Fruit fly (Drosophila melanogaster) whole organism, embryonic: ENCODE data around the gene Gss1.

ENCODE experiments used
- Blimp-1 ChIP-seq: fragments of 200-800 bp; sonication (Bioruptor generic); optimal IDR thresholded peaks from 3 replicates; lab custom pipeline; 2018; ENCODE audit warnings: missing biosample characterization, missing genetic modification characterization, mild to moderate bottlenecking, moderate library complexity, missing genetic modification reagents
- CG11456 ChIP-seq: fragments of 200-800 bp; sonication (Bioruptor generic); IDR thresholded peaks from 3 replicates; pipeline ENCODE4 v1.3.6; 2022; ENCODE audit warnings: missing biosample characterization, missing genetic modification characterization
- CG13123 ChIP-seq: fragments of 200-800 bp; sonication (Bioruptor generic); optimal IDR thresholded peaks from 2 replicates; lab custom pipeline; 2016; ENCODE audit warnings: missing biosample characterization, missing genetic modification characterization
- CG13424 ChIP-seq: fragments of 200-800 bp; sonication (Bioruptor generic); optimal IDR thresholded peaks from 2 replicates; lab custom pipeline; 2019; ENCODE audit warnings: missing biosample characterization, mild to moderate bottlenecking, missing genetic modification characterization, moderate library complexity
- CG14050 ChIP-seq: fragments of 200-800 bp; sonication (Bioruptor generic); IDR thresholded peaks from 3 replicates; pipeline ENCODE4 v1.3.6; 2022; ENCODE audit warnings: missing biosample characterization, missing genetic modification characterization
- CG14667 ChIP-seq: fragments of 200-800 bp; sonication (Bioruptor generic); IDR thresholded peaks from 2 replicates; pipeline ENCODE4 v1.3.6; 2022; ENCODE audit warnings: missing biosample characterization, missing genetic modification characterization
- CG14710 ChIP-seq: fragments of 200-800 bp; sonication (Bioruptor generic); optimal IDR thresholded peaks from 3 replicates; lab custom pipeline; 2019; ENCODE audit warnings: missing biosample characterization, mild to moderate bottlenecking, missing genetic modification characterization, moderate library complexity
- CG15011 ChIP-seq: fragments of 200-800 bp; sonication (Bioruptor generic); optimal IDR thresholded peaks from 3 replicates; lab custom pipeline; 2018; ENCODE audit warnings: missing biosample characterization, mild to moderate bottlenecking, missing genetic modification characterization
- CG15073 ChIP-seq: fragments of 200-800 bp; sonication (Bioruptor generic); optimal IDR thresholded peaks from 2 replicates; lab custom pipeline; 2016; ENCODE audit warnings: missing biosample characterization, missing genetic modification characterization
- CG18599 ChIP-seq: fragments of 200-800 bp; sonication (Bioruptor generic); optimal IDR thresholded peaks from 3 replicates; lab custom pipeline; 2017; ENCODE audit warnings: missing biosample characterization, missing genetic modification characterization, mild to moderate bottlenecking, moderate library complexity, missing genetic modification reagents
- CG2199 ChIP-seq: fragments of 200-800 bp; sonication (Bioruptor generic); IDR thresholded peaks from 3 replicates; pipeline ENCODE4 v1.3.6; 2022; ENCODE audit warnings: missing biosample characterization, missing genetic modification characterization
- CG30020 ChIP-seq: fragments of 200-800 bp; optimal IDR thresholded peaks from 2 replicates; lab custom pipeline; 2019; ENCODE audit warnings: missing biosample characterization, mild to moderate bottlenecking, missing genetic modification characterization, moderate library complexity
- CG31441 ChIP-seq: fragments of 200-800 bp; sonication (Bioruptor generic); IDR thresholded peaks from 2 replicates; pipeline ENCODE4 v1.3.6; 2022; ENCODE audit warnings: missing biosample characterization, missing genetic modification characterization
- CG34376 ChIP-seq: fragments of 200-800 bp; sonication (Bioruptor generic); optimal IDR thresholded peaks from 2 replicates; lab custom pipeline; 2018; ENCODE audit warnings: missing biosample characterization, mild to moderate bottlenecking, missing genetic modification characterization
- CG4404 ChIP-seq: fragments of 200-800 bp; sonication (Bioruptor generic); IDR thresholded peaks from 2 replicates; pipeline ENCODE4 v1.3.6; 2022; ENCODE audit warnings: missing biosample characterization, missing genetic modification characterization
- CG4854 ChIP-seq: fragments of 200-800 bp; sonication (Bioruptor generic); optimal IDR thresholded peaks from 2 replicates; lab custom pipeline; 2016; ENCODE audit warnings: missing biosample characterization, missing genetic modification characterization, inconsistent platforms
- CG6272 ChIP-seq: fragments of 200-800 bp; sonication (Bioruptor generic); IDR thresholded peaks from 2 replicates; pipeline ENCODE4 v1.3.6; 2022; ENCODE audit warnings: missing biosample characterization, missing genetic modification characterization
- CG6765 ChIP-seq: fragments of 200-800 bp; sonication (Bioruptor generic); optimal IDR thresholded peaks from 3 replicates; lab custom pipeline; 2017; ENCODE audit warnings: missing biosample characterization, mild to moderate bottlenecking, missing genetic modification characterization
- CG6854 ChIP-seq: fragments of 200-800 bp; sonication (Bioruptor generic); optimal IDR thresholded peaks from 3 replicates; lab custom pipeline; 2017; ENCODE audit warnings: missing biosample characterization, mild to moderate bottlenecking, missing genetic modification characterization
- CG7271 ChIP-seq: fragments of 200-800 bp; sonication (Bioruptor generic); optimal IDR thresholded peaks from 2 replicates; lab custom pipeline; 2018; ENCODE audit warnings: missing biosample characterization, mild to moderate bottlenecking, missing genetic modification characterization, moderate library complexity
- CG7987 ChIP-seq: fragments of 200-800 bp; sonication (Bioruptor generic); optimal IDR thresholded peaks from 2 replicates; lab custom pipeline; 2018; ENCODE audit warnings: missing biosample characterization, mild to moderate bottlenecking, missing genetic modification characterization, moderate library complexity
- CG8359 ChIP-seq: fragments of 200-800 bp; sonication (Bioruptor generic); optimal IDR thresholded peaks from 2 replicates; lab custom pipeline; 2017; ENCODE audit warnings: missing biosample characterization, mild to moderate bottlenecking, missing genetic modification characterization, borderline replicate concordance
- Chrac-16 ChIP-seq: fragments of 200-800 bp; sonication (Bioruptor generic); optimal IDR thresholded peaks from 3 replicates; lab custom pipeline; 2016; ENCODE audit warnings: missing biosample characterization, missing genetic modification characterization
- CoRest ChIP-seq: fragments of 200-800 bp; sonication (Bioruptor generic); optimal IDR thresholded peaks from 3 replicates; lab custom pipeline; 2018; ENCODE audit warnings: missing biosample characterization, mild to moderate bottlenecking, missing genetic modification characterization, moderate library complexity
- CrebB ChIP-seq: fragments of 200-800 bp; sonication (Bioruptor generic); optimal IDR thresholded peaks from 3 replicates; lab custom pipeline; 2018; ENCODE audit warnings: missing biosample characterization, mild to moderate bottlenecking, missing genetic modification characterization
- Dfd ChIP-seq, 2 experiments: fragments of >200 bp; optimal IDR thresholded peaks; 2 replicates each; lab custom pipeline; 2017; ENCODE audit warnings: missing biosample characterization in 2 of 2, missing genetic modification characterization in 2 of 2
- Dll ChIP-seq: fragments of 200-800 bp; sonication (Bioruptor generic); IDR thresholded peaks from 4 replicates; pipeline ENCODE4 v1.3.6; 2022; ENCODE audit warnings: missing biosample characterization, missing genetic modification characterization; ENCODE audit not compliant: partially characterized antibody
- E2f2 ChIP-seq: fragments of 200-800 bp; sonication (Bioruptor generic); IDR thresholded peaks from 2 replicates; pipeline ENCODE4 v1.3.6; 2022; ENCODE audit warnings: missing biosample characterization, missing genetic modification characterization
- ERR ChIP-seq: fragments of 200-800 bp; sonication (Bioruptor generic); optimal IDR thresholded peaks from 2 replicates; lab custom pipeline; 2016; ENCODE audit warnings: missing biosample characterization, missing genetic modification characterization
- Ets97D ChIP-seq: fragments of 200-800 bp; sonication (Bioruptor generic); optimal IDR thresholded peaks from 3 replicates; lab custom pipeline; 2016; ENCODE audit warnings: missing biosample characterization, missing genetic modification characterization
- H2.0 ChIP-seq: fragments of 200-800 bp; sonication (Bioruptor generic); IDR thresholded peaks from 2 replicates; pipeline ENCODE4 v1.3.6; 2022; ENCODE audit warnings: missing biosample characterization, missing genetic modification characterization
- HmgZ ChIP-seq: fragments of 200-800 bp; sonication (Bioruptor generic); optimal IDR thresholded peaks from 2 replicates; lab custom pipeline; 2018; ENCODE audit warnings: missing biosample characterization, mild to moderate bottlenecking, missing genetic modification characterization
- Kr ChIP-seq: fragments of 200-800 bp; sonication (Bioruptor generic); optimal IDR thresholded peaks from 2 replicates; lab custom pipeline; 2017; ENCODE audit warnings: missing biosample characterization, mild to moderate bottlenecking, missing genetic modification characterization
- MESR4 ChIP-seq: fragments of 200-800 bp; sonication (Bioruptor generic); optimal IDR thresholded peaks from 2 replicates; lab custom pipeline; 2018; ENCODE audit warnings: missing biosample characterization, mild to moderate bottlenecking, missing genetic modification characterization, moderate library complexity
- Med ChIP-seq: fragments of 200-800 bp; sonication (Bioruptor generic); peaks from one replicate; lab custom pipeline; 2016; ENCODE audit warnings: missing biosample characterization, missing genetic modification characterization, mild to moderate bottlenecking, inconsistent platforms, moderate library complexity
- Oaz ChIP-seq: fragments of 200-800 bp; sonication (Bioruptor generic); IDR thresholded peaks from 2 replicates; pipeline ENCODE4 v1.3.6; 2022; ENCODE audit warnings: missing biosample characterization, missing genetic modification characterization
- Rfx ChIP-seq: fragments of 200-800 bp; sonication (Bioruptor generic); IDR thresholded peaks from 2 replicates; pipeline ENCODE4 v1.3.6; 2022; ENCODE audit warnings: missing biosample characterization, missing genetic modification characterization
- Vsx1 ChIP-seq: fragments of 200-800 bp; sonication (Bioruptor generic); optimal IDR thresholded peaks from 2 replicates; lab custom pipeline; 2017; ENCODE audit warnings: missing biosample characterization, mild to moderate bottlenecking, missing genetic modification characterization, missing genetic modification reagents
- ase ChIP-seq: fragments of 200-800 bp; sonication (Bioruptor generic); IDR thresholded peaks from 3 replicates; pipeline ENCODE4 v1.3.6; 2022; ENCODE audit warnings: missing biosample characterization, missing genetic modification characterization
- az2 ChIP-seq: fragments of 200-800 bp; sonication (Bioruptor generic); optimal IDR thresholded peaks from 3 replicates; lab custom pipeline; 2016; ENCODE audit warnings: missing biosample characterization, missing genetic modification characterization
- chif ChIP-seq, 2 experiments: fragments of 200-800 bp; sonication (Bioruptor generic); optimal IDR thresholded peaks; 3 replicates each; lab custom pipeline; 2016; ENCODE audit warnings: missing biosample characterization in 2 of 2, missing genetic modification characterization in 2 of 2
- chn ChIP-seq: fragments of 200-800 bp; sonication (Bioruptor generic); optimal IDR thresholded peaks from 2 replicates; lab custom pipeline; 2016; ENCODE audit warnings: missing biosample characterization, missing genetic modification characterization
- ci ChIP-seq: fragments of 200-800 bp; sonication (Bioruptor generic); IDR thresholded peaks from 3 replicates; pipeline ENCODE4 v1.3.6; 2022; ENCODE audit warnings: missing biosample characterization, missing genetic modification characterization
- gfzf ChIP-seq: fragments of 200-800 bp; sonication (Bioruptor generic); optimal IDR thresholded peaks from 2 replicates; lab custom pipeline; 2016; ENCODE audit warnings: missing biosample characterization, mild to moderate bottlenecking, missing genetic modification characterization, moderate library complexity
- hb ChIP-seq: fragments of 200-800 bp; sonication (Bioruptor generic); IDR thresholded peaks from 3 replicates; pipeline ENCODE4 v1.3.6; 2022; ENCODE audit warnings: missing biosample characterization, missing genetic modification characterization; ENCODE audit not compliant: partially characterized antibody
- nmo ChIP-seq: fragments of 200-800 bp; sonication (Bioruptor generic); optimal IDR thresholded peaks from 2 replicates; lab custom pipeline; 2018; ENCODE audit warnings: missing biosample characterization, mild to moderate bottlenecking, missing genetic modification characterization, moderate library complexity
- phol ChIP-seq: fragments of 200-800 bp; sonication (Bioruptor generic); optimal IDR thresholded peaks from 3 replicates; lab custom pipeline; 2018; ENCODE audit warnings: missing biosample characterization, mild to moderate bottlenecking, missing genetic modification characterization, moderate library complexity
- pnt ChIP-seq: fragments of 200-800 bp; sonication (Bioruptor generic); optimal IDR thresholded peaks from 3 replicates; lab custom pipeline; 2016; ENCODE audit warnings: missing biosample characterization, missing genetic modification characterization
- unc-4 ChIP-seq: fragments of 200-800 bp; sonication (Bioruptor generic); IDR thresholded peaks from 2 replicates; pipeline ENCODE4 v1.3.6; 2022; ENCODE audit warnings: missing biosample characterization, missing genetic modification characterization; ENCODE audit not compliant: partially characterized antibody

Gss1 gene

DNA sequence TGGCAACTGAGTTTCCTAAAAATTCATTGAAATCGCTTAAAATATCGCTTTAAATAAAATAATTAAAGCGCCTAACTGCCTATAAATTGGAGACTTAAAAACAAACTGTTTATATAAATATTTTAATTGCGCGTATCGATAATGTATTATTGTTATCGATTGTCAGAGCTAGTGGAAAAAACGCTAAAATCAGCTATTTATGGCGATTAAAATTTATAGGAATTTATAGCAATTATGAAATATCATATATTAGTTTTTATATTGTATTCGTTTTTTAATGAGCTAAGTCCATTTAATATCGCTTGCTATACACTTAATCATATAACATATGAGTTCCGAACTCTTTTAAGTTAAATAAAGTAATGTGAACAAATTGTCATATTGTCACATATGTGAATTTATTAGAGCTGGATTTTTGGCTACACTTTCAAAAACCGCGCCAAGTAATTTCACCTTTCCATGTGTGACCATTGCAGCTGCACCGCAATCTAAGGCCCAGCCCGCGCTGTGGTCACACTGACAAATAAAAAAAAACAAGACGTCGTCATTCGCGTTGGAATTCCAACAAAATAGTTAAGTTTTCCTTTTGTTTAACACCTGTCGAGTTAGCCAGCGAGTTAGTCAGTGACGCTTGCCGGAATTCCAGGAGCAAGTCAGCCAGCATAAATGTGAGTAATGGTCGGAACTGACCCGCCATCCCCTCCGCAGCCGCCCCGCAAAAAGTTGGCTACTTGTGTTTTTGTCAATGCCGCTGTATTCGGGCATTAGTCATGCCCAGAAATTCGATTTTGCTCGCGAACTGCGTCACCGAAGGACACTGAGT lies 18.0 kb downstream of the Gss1 start, which contains the start of the genes CG7772 and Vps4 (continued):
- TF ChIP-seq CG7271 (tag; lab: Kevin White, UChicago) (no peak), CG30020 (peak; percentile 23), ase (GFP tag; lab: Robert Waterston, UW) (no peak), CG13424 (tag; lab: Kevin White, UChicago) (no peak), CG31441 (GFP tag; lab: Robert Waterston, UW) (0 out of 2 replicates have a peak, but pooled peaks have one; percentile 10), CG2199 (GFP tag; lab: Robert Waterston, UW) (no peak), CG8359 (no peak), CG18599 (GFP tag; lab: Kevin White, UChicago) (no peak), unc-4 (GFP tag; lab: Robert Waterston, UW) (peak; percentile 45; the same call in 1 of the 2 replicates), Blimp-1 (GFP tag; lab: Kevin White, UChicago) (no peak), CrebB (no peak), CG6272 (GFP tag; lab: Robert Waterston, UW) (no peak), CG7987 (GFP tag; lab: Kevin White, UChicago) (no peak), ci (GFP tag; lab: Robert Waterston, UW) (no peak), Oaz (no peak), gfzf (GFP tag; lab: Kevin White, UChicago) (peak; percentile 73), CG14050 (GFP tag; lab: Robert Waterston, UW) (no peak), phol (tag; lab: Kevin White, UChicago) (no peak), chif (GFP tag; optimal IDR thresholded peaks at IDR 0.05; lab: Kevin White, UChicago) (no peak), Dfd (GFP tag; optimal IDR thresholded peaks at IDR 0.05; lab: Kevin White, UChicago) (no peak), CG14667 (no peak), pnt (GFP tag; lab: Kevin White, UChicago) (no peak), Vsx1 (GFP tag; lab: Kevin White, UChicago) (no peak), CG4404 (GFP tag; lab: Robert Waterston, UW) (no peak), CG6765 (GFP tag; lab: Kevin White, UChicago) (no peak), Ets97D (peak; percentile 27), CG11456 (no peak), CG15011 (GFP tag; lab: Kevin White, UChicago) (no peak), MESR4 (GFP tag; lab: Kevin White, UChicago) (peak; percentile 85), ERR (GFP tag; lab: Kevin White, UChicago) (no peak), hb (GFP tag; lab: Robert Waterston, UW) (no peak), CG14710 (peak; percentile 90), CG34376 (no peak), CG4854 (GFP tag; lab: Kevin White, UChicago) (no peak), CG15073 (no peak), HmgZ (tag; lab: Kevin White, UChicago) (no peak), H2.0 (GFP tag; lab: Robert Waterston, UW) (no peak), CoRest (peak; percentile 12), Med (GFP tag; lab: Kevin White, UChicago) (peak; percentile 48), Kr (GFP tag; lab: Kevin White, UChicago) (no peak), CG6854 (GFP tag; lab: Kevin White, UChicago) (no peak), Dll (GFP tag; lab: Robert Waterston, UW) (peak; percentile 50; the same call in 1 of the 4 replicates), Chrac-16 (GFP tag; lab: Kevin White, UChicago) (no peak), E2f2 (GFP tag; lab: Robert Waterston, UW) (peak; percentile 90), chn (no peak), az2 (no peak), nmo (GFP tag; lab: Kevin White, UChicago) (peak; percentile 44), CG13123 (GFP tag; lab: Kevin White, UChicago) (no peak), Rfx (GFP tag; lab: Robert Waterston, UW) (no peak)
